Fruit fly (Drosophila melanogaster) whole organism, adult: Measurements from ENCODE around the gene CG6614.

Source experiments
- CG14711 ChIP-seq: fragments of 200-800 bp; sonication (Bioruptor generic); optimal IDR thresholded peaks from 2 replicates; lab custom pipeline; 2018; ENCODE audit warnings: missing biosample characterization, mild to moderate bottlenecking, missing genetic modification characterization, moderate library complexity
- CG1620 ChIP-seq: fragments of 200-800 bp; sonication (Bioruptor generic); optimal IDR thresholded peaks from 2 replicates; lab custom pipeline; 2016; ENCODE audit warnings: missing biosample characterization, missing genetic modification characterization
- CG7101 ChIP-seq: fragments of 200-800 bp; sonication (Bioruptor generic); optimal IDR thresholded peaks from 2 replicates; lab custom pipeline; 2018; ENCODE audit warnings: missing biosample characterization, mild to moderate bottlenecking, missing genetic modification characterization, moderate library complexity
- Crg-1 ChIP-seq: fragments of 200-800 bp; sonication (Bioruptor generic); optimal IDR thresholded peaks from 2 replicates; lab custom pipeline; 2016; ENCODE audit warnings: missing biosample characterization, missing genetic modification characterization
- bab1 ChIP-seq: fragments of 200-800 bp; sonication (Bioruptor generic); optimal IDR thresholded peaks from 3 replicates; lab custom pipeline; 2019; ENCODE audit warnings: missing biosample characterization, mild to moderate bottlenecking, missing genetic modification characterization, moderate library complexity
- cic ChIP-seq: fragments of 200-800 bp; sonication (Bioruptor generic); optimal IDR thresholded peaks from 2 replicates; lab custom pipeline; 2017; ENCODE audit warnings: missing biosample characterization, mild to moderate bottlenecking, missing genetic modification characterization, moderate library complexity
- cnc ChIP-seq, 2 experiments: fragments of >200 bp; optimal IDR thresholded peaks; 2 replicates each; lab custom pipeline; 2017
- kay ChIP-seq: fragments of 200-800 bp; sonication (Bioruptor generic); peaks from one replicate; lab custom pipeline; 2016; ENCODE audit warnings: missing biosample characterization, missing genetic modification characterization, borderline replicate concordance
- ovo ChIP-seq: fragments of 200-800 bp; sonication (Bioruptor generic); optimal IDR thresholded peaks from 2 replicates; lab custom pipeline; 2016; ENCODE audit warnings: missing biosample characterization, missing genetic modification characterization

- TF ChIP-seq Crg-1 (GFP tag; lab: Kevin White, UChicago) (no peak), kay (GFP tag; lab: Kevin White, UChicago) (no peak), CG1620 (GFP tag; lab: Kevin White, UChicago) (no peak), cic (GFP tag; lab: Kevin White, UChicago) (no peak), ovo (GFP tag; lab: Kevin White, UChicago) (no peak), cnc (optimal IDR thresholded peaks at IDR 0.05; lab: Kevin White, UChicago) (no peak), CG14711 (tag; lab: Kevin White, UChicago) (no peak), CG7101 (tag; lab: Kevin White, UChicago) (no peak), bab1 (no peak)
Measured at dm6 chr2L:11694504-11694903, 45.9 kb upstream of the CG6614 start, which contains the start of gene CG4988.
